Fruit fly (Drosophila melanogaster): ENCODE data around the gene MED7.

MED7 gene

dm6 chr3R:10788186-10788585 is 27.4 kb upstream of the MED7 start, which contains the start of the genes Art1 and Mcm5:
TSS of gene Art1 (minus strand) at chr3R:10788226.
TSS of gene Mcm5 (plus strand) at chr3R:10788524.
- TF ChIP-seq caup (GFP tag; optimal IDR thresholded peaks at IDR 0.05; ENCODE audit: severe bottlenecking) (no peak), CG7987 (GFP tag; optimal IDR thresholded peaks at IDR 0.05) (no peak), CG10147 (GFP tag; optimal IDR thresholded peaks at IDR 0.05) (peak; percentile 64), HHEX (GFP tag; optimal IDR thresholded peaks at IDR 0.05) (no peak), Sox100B (GFP tag; optimal IDR thresholded peaks at IDR 0.05) (peak; percentile 8), tio (GFP tag; optimal IDR thresholded peaks at IDR 0.05) (no peak), Fer1 (GFP tag; optimal IDR thresholded peaks at IDR 0.05) (no peak), cad (GFP tag; optimal IDR thresholded peaks at IDR 0.05) (no peak), CG10979 (tag; optimal IDR thresholded peaks at IDR 0.05) (peak; percentile 19), B-H2 (GFP tag; optimal IDR thresholded peaks at IDR 0.05) (peak; percentile 7), CG4360 (GFP tag; IDR thresholded peaks at IDR 0.05) (no peak), unc-4 (GFP tag; IDR thresholded peaks at IDR 0.05; ENCODE audit: partially characterized antibody) (peak; percentile 92), CG7372 (GFP tag; IDR thresholded peaks at IDR 0.05) (no peak), tin (GFP tag; optimal IDR thresholded peaks at IDR 0.05) (peak; percentile 42), CG16779 (GFP tag; IDR thresholded peaks at IDR 0.05) (no peak), CG2202 (tag; optimal IDR thresholded peaks at IDR 0.05) (no peak), CG14050 (GFP tag; IDR thresholded peaks at IDR 0.05) (no peak), gsb (GFP tag; IDR thresholded peaks at IDR 0.05) (no peak), lab (GFP tag; optimal IDR thresholded peaks at IDR 0.05) (no peak), ems (GFP tag; optimal IDR thresholded peaks at IDR 0.05) (peak; percentile 6), CG43689 (GFP tag; IDR thresholded peaks at IDR 0.05) (no peak), Hr39 (optimal IDR thresholded peaks at IDR 0.05) (no peak), Dll (GFP tag; IDR thresholded peaks at IDR 0.05; ENCODE audit: partially characterized antibody) (peak; percentile 99), sob (GFP tag; IDR thresholded peaks at IDR 0.05) (peak; percentile 70), chn (GFP tag; optimal IDR thresholded peaks at IDR 0.05) (peak; percentile 53), CG4730 (GFP tag; IDR thresholded peaks at IDR 0.05) (no peak), CG9876 (GFP tag; optimal IDR thresholded peaks at IDR 0.05) (no peak), CG18476 (GFP tag; optimal IDR thresholded peaks at IDR 0.05) (no peak), lilli (GFP tag; optimal IDR thresholded peaks at IDR 0.05) (peak; percentile 66), CG4328 (GFP tag; optimal IDR thresholded peaks at IDR 0.05) (no peak), slp2 (GFP tag; optimal IDR thresholded peaks at IDR 0.05) (peak; percentile 38), Jarid2 (GFP tag; optimal IDR thresholded peaks at IDR 0.05) (peak; percentile 21), eve (GFP tag; optimal IDR thresholded peaks at IDR 0.05) (no peak), CG2120 (GFP tag; optimal IDR thresholded peaks at IDR 0.05) (peak; percentile 68), CG17328 (GFP tag; IDR thresholded peaks at IDR 0.05) (no peak), CG17802 (tag; optimal IDR thresholded peaks at IDR 0.05) (peak; percentile 43), dmrt99B (tag; optimal IDR thresholded peaks at IDR 0.05) (no peak), az2 (GFP tag; optimal IDR thresholded peaks at IDR 0.05) (peak; percentile 17), usp (GFP tag; optimal IDR thresholded peaks at IDR 0.05) (no peak), mirr (GFP tag; optimal IDR thresholded peaks at IDR 0.05) (no peak), Dbx (GFP tag; IDR thresholded peaks at IDR 0.05) (peak; percentile 55; the same call in 1 of the 3 replicates), rib (GFP tag; IDR thresholded peaks at IDR 0.05) (no peak), chm (GFP tag; IDR thresholded peaks at IDR 0.05) (no peak), ham (GFP tag; IDR thresholded peaks at IDR 0.05) (no peak), Drgx (GFP tag; IDR thresholded peaks at IDR 0.05) (no peak), nom (GFP tag; optimal IDR thresholded peaks at IDR 0.05) (no peak), CG8478 (optimal IDR thresholded peaks at IDR 0.05) (no peak), CG14441 (GFP tag; IDR thresholded peaks at IDR 0.05) (no peak), HLHmδ (GFP tag; optimal IDR thresholded peaks at IDR 0.05) (no peak), CrebB (tag; optimal IDR thresholded peaks at IDR 0.05) (no peak), ab (GFP tag; optimal IDR thresholded peaks at IDR 0.05) (no peak), CG18764 (GFP tag; optimal IDR thresholded peaks at IDR 0.05) (peak; percentile 27), CG12104 (GFP tag; optimal IDR thresholded peaks at IDR 0.05) (peak; percentile 30)

All from whole organism, embryonic.